Worm (Caenorhabditis elegans) whole organism, L4 larva: Measurements from ENCODE around the gene C06C6.7.
A peak's percentile ranks its signal among the peaks of the same experiment; 100 is the strongest.

Experiments
- D1046.2 ChIP-seq: fragments of 200-800 bp; sonication (Bioruptor generic); IDR thresholded peaks from 2 replicates; pipeline ENCODE4 v1.3.6; 2022; ENCODE audit warnings: missing genetic modification characterization, missing compliant biosample characterization
- F37D6.2 ChIP-seq: sonication (generic microtip); optimal IDR thresholded peaks from 2 replicates; lab custom pipeline; 2016; ENCODE audit warnings: mild to moderate bottlenecking, missing genetic modification characterization, missing compliant biosample characterization
- F44E2.7 ChIP-seq: fragments of 200-800 bp; sonication (Bioruptor generic); IDR thresholded peaks from 2 replicates; pipeline ENCODE4 v2.1.2; 2022; ENCODE audit warnings: missing genetic modification characterization, missing compliant biosample characterization
- F49E8.2 ChIP-seq: sonication (generic microtip); optimal IDR thresholded peaks from 2 replicates; lab custom pipeline; 2016; ENCODE audit warnings: missing compliant biosample characterization, mild to moderate bottlenecking, missing genetic modification characterization, borderline replicate concordance
- Y48G9A.11 ChIP-seq: fragments of 200-800 bp; sonication (Bioruptor generic); IDR thresholded peaks from 2 replicates; pipeline ENCODE4 v1.3.6; 2022; ENCODE audit warnings: missing genetic modification reagents, missing genetic modification characterization, missing compliant biosample characterization
- Y75B8A.6 ChIP-seq: fragments of 200-800 bp; sonication (Bioruptor generic); IDR thresholded peaks from 2 replicates; pipeline ENCODE4 v1.3.6; 2022; ENCODE audit warnings: missing genetic modification reagents, missing genetic modification characterization, missing compliant biosample characterization
- aha-1 ChIP-seq: fragments of 150-350 bp; peaks from one replicate; lab custom pipeline; 2014; ENCODE audit warnings: missing biosample characterization, missing genetic modification characterization
- aly-2 ChIP-seq: sonication (generic microtip); optimal IDR thresholded peaks from 2 replicates; lab custom pipeline; 2018; ENCODE audit warnings: missing biosample characterization, missing genetic modification characterization
- arid-1 ChIP-seq: fragments of 200-800 bp; sonication (Bioruptor generic); conservative IDR thresholded peaks from 2 replicates; pipeline ENCODE4 v1.3.6; 2022; ENCODE audit warnings: missing genetic modification reagents, missing genetic modification characterization, missing compliant biosample characterization
- ceh-32 ChIP-seq: sonication (generic microtip); optimal IDR thresholded peaks from 2 replicates; lab custom pipeline; 2016; ENCODE audit warnings: mild to moderate bottlenecking, missing genetic modification characterization, missing compliant biosample characterization; ENCODE audit not compliant: poor library complexity
- ceh-44 ChIP-seq: fragments of 200-800 bp; sonication (Bioruptor generic); IDR thresholded peaks from 2 replicates; pipeline ENCODE4 v1.3.6; 2022; ENCODE audit warnings: missing genetic modification reagents, missing genetic modification characterization, missing compliant biosample characterization
- ceh-82 ChIP-seq: sonication (generic microtip); optimal IDR thresholded peaks from 2 replicates; lab custom pipeline; 2017; ENCODE audit warnings: missing biosample characterization, missing genetic modification characterization
- cey-2 ChIP-seq: sonication (generic microtip); optimal IDR thresholded peaks from 3 replicates; lab custom pipeline; 2017; ENCODE audit warnings: missing genetic modification characterization, mild to moderate bottlenecking, missing compliant biosample characterization, antibody characterized with exemption, borderline replicate concordance; ENCODE audit not compliant: insufficient read depth
- daf-12 ChIP-seq: fragments of 150-350 bp; optimal IDR thresholded peaks from 2 replicates; lab custom pipeline; 2014; ENCODE audit warnings: missing biosample characterization, missing genetic modification reagents, missing genetic modification characterization
- daf-16 ChIP-seq, 3 experiments: sonication (generic microtip); optimal IDR thresholded peaks; 2 replicates each; lab custom pipeline; 2016 to 2017; ENCODE audit warnings: missing genetic modification characterization in 3 of 3, missing genetic modification reagents in 3 of 3, mild to moderate bottlenecking in 2 of 3, missing compliant biosample characterization in 2 of 3, missing biosample characterization in 1 of 3, moderate library complexity in 1 of 3
- dmd-6 ChIP-seq: fragments of 200-800 bp; sonication (Bioruptor generic); IDR thresholded peaks from 2 replicates; pipeline ENCODE4 v1.3.6; 2022; ENCODE audit warnings: missing genetic modification reagents, missing genetic modification characterization, missing compliant biosample characterization
- dmd-9 ChIP-seq: fragments of 200-800 bp; sonication (Bioruptor generic); IDR thresholded peaks from 2 replicates; pipeline ENCODE4 v1.3.6; 2022; ENCODE audit warnings: missing genetic modification reagents, missing genetic modification characterization, missing compliant biosample characterization
- duxl-1 ChIP-seq: sonication (generic microtip); optimal IDR thresholded peaks from 2 replicates; lab custom pipeline; 2016; ENCODE audit warnings: mild to moderate bottlenecking, missing genetic modification characterization, moderate library complexity, missing compliant biosample characterization; ENCODE audit not compliant: poor library complexity
- fkh-10 ChIP-seq: fragments of 150-350 bp; optimal IDR thresholded peaks from 2 replicates; lab custom pipeline; 2014; ENCODE audit warnings: missing biosample characterization, missing genetic modification reagents, missing genetic modification characterization
- hif-1 ChIP-seq, 2 experiments: sonication (generic microtip); optimal IDR thresholded peaks; 2 replicates each; lab custom pipeline; 2016 to 2017; ENCODE audit warnings: missing compliant biosample characterization in 2 of 2, missing genetic modification characterization in 2 of 2, missing genetic modification reagents in 2 of 2, missing genotype in 2 of 2, mild to moderate bottlenecking in 1 of 2
- hlh-11 ChIP-seq: fragments of 200-800 bp; sonication (Bioruptor generic); optimal IDR thresholded peaks from 2 replicates; lab custom pipeline; 2018; ENCODE audit warnings: mild to moderate bottlenecking, missing genetic modification characterization, missing compliant biosample characterization
- hlh-30 ChIP-seq: sonication (generic microtip); optimal IDR thresholded peaks from 2 replicates; lab custom pipeline; 2017; ENCODE audit warnings: antibody characterized with exemption, mild to moderate bottlenecking, missing genetic modification characterization, missing compliant biosample characterization; ENCODE audit not compliant: insufficient read depth
- jun-1 ChIP-seq: fragments of 150-350 bp; optimal IDR thresholded peaks from 2 replicates; lab custom pipeline; 2014; ENCODE audit warnings: missing biosample characterization, missing genetic modification reagents, missing genetic modification characterization
- lin-1 ChIP-seq: fragments of 200-800 bp; sonication (Bioruptor generic); IDR thresholded peaks from 2 replicates; pipeline ENCODE4 v1.3.6; 2022; ENCODE audit warnings: missing genetic modification reagents, missing genetic modification characterization, missing compliant biosample characterization
- lin-13 ChIP-seq: fragments of 150-350 bp; optimal IDR thresholded peaks from 2 replicates; lab custom pipeline; 2014; ENCODE audit warnings: missing biosample characterization, missing genetic modification reagents, missing genetic modification characterization
- lin-29 ChIP-seq: fragments of 200-800 bp; sonication (Bioruptor generic); IDR thresholded peaks from 2 replicates; pipeline ENCODE4 v1.3.6; 2022; ENCODE audit warnings: missing genetic modification reagents, missing genetic modification characterization, missing compliant biosample characterization
- lir-3 ChIP-seq: sonication (generic microtip); optimal IDR thresholded peaks from 2 replicates; lab custom pipeline; 2016; ENCODE audit warnings: mild to moderate bottlenecking, missing genetic modification characterization, missing compliant biosample characterization
- madf-5 ChIP-seq, 2 experiments: fragments of 200-800 bp; sonication (Bioruptor generic); IDR thresholded peaks; 2 replicates each; pipeline ENCODE4 v1.3.6; 2022; ENCODE audit warnings: missing compliant biosample characterization in 2 of 2, missing genetic modification characterization in 2 of 2
- madf-9 ChIP-seq: fragments of 200-800 bp; sonication (Bioruptor generic); conservative IDR thresholded peaks from 2 replicates; pipeline ENCODE4 v1.3.6; 2022; ENCODE audit warnings: missing genetic modification reagents, missing genetic modification characterization, missing compliant biosample characterization
- mdt-29 ChIP-seq: fragments of 200-800 bp; sonication (Bioruptor generic); IDR thresholded peaks from 2 replicates; pipeline ENCODE4 v1.3.6; 2022; ENCODE audit warnings: missing genetic modification reagents, missing genetic modification characterization, missing compliant biosample characterization
- mes-2 ChIP-seq: sonication (generic microtip); optimal IDR thresholded peaks from 2 replicates; lab custom pipeline; 2016; ENCODE audit warnings: missing genotype, mild to moderate bottlenecking, missing genetic modification characterization, missing compliant biosample characterization; ENCODE audit not compliant: poor library complexity, severe bottlenecking
- nhr-28 ChIP-seq: fragments of 150-350 bp; optimal IDR thresholded peaks from 2 replicates; lab custom pipeline; 2014; ENCODE audit warnings: missing biosample characterization, missing genetic modification characterization
- nhr-42 ChIP-seq: fragments of 200-800 bp; sonication (Bioruptor generic); IDR thresholded peaks from 2 replicates; pipeline ENCODE4 v1.3.6; 2022; ENCODE audit warnings: missing genetic modification characterization, missing compliant biosample characterization
- nhr-48 ChIP-seq: sonication (generic microtip); optimal IDR thresholded peaks from 2 replicates; lab custom pipeline; 2016; ENCODE audit warnings: mild to moderate bottlenecking, missing genetic modification characterization, missing compliant biosample characterization
- nhr-6 ChIP-seq: fragments of 150-350 bp; optimal IDR thresholded peaks from 2 replicates; lab custom pipeline; 2014; ENCODE audit warnings: missing biosample characterization, missing genetic modification characterization
- nhr-77 ChIP-seq: fragments of 150-350 bp; optimal IDR thresholded peaks from 2 replicates; lab custom pipeline; 2014; ENCODE audit warnings: missing biosample characterization, missing genetic modification characterization
- pha-4 ChIP-seq, 2 experiments: fragments of 150-350 bp in 1 of 2; fragments of 200-800 bp in 1 of 2; sonication (Bioruptor generic) in 1 of 2; IDR thresholded peaks in 1 of 2; optimal IDR thresholded peaks in 1 of 2; 2 replicates each; pipeline versions ENCODE4 v1.3.6 to Lab custom; 2014 to 2022; ENCODE audit warnings: missing genetic modification characterization in 2 of 2, missing genetic modification reagents in 2 of 2, missing biosample characterization in 1 of 2, missing compliant biosample characterization in 1 of 2
- php-3 ChIP-seq: fragments of 200-800 bp; sonication (Bioruptor generic); IDR thresholded peaks from 2 replicates; pipeline ENCODE4 v1.3.6; 2022; ENCODE audit warnings: missing genetic modification reagents, missing genetic modification characterization, missing compliant biosample characterization
- pqm-1 ChIP-seq: sonication (generic microtip); optimal IDR thresholded peaks from 2 replicates; lab custom pipeline; 2017; ENCODE audit warnings: missing biosample characterization, missing genetic modification characterization
- rbr-2 ChIP-seq: sonication (generic microtip); optimal IDR thresholded peaks from 2 replicates; lab custom pipeline; 2016; ENCODE audit warnings: missing genotype, missing genetic modification characterization, missing compliant biosample characterization
- saeg-2 ChIP-seq: fragments of 200-800 bp; sonication (Bioruptor generic); IDR thresholded peaks from 2 replicates; pipeline ENCODE4 v1.3.6; 2022; ENCODE audit warnings: missing genetic modification reagents, missing genetic modification characterization, missing compliant biosample characterization
- set-16 ChIP-seq: fragments of 200-800 bp; sonication (Bioruptor generic); IDR thresholded peaks from 2 replicates; pipeline ENCODE4 v1.3.6; 2022; ENCODE audit warnings: missing genetic modification reagents, missing genetic modification characterization, missing compliant biosample characterization
- tra-1 ChIP-seq: fragments of 200-800 bp; sonication (Bioruptor generic); IDR thresholded peaks from 2 replicates; pipeline ENCODE4 v1.3.6; 2022; ENCODE audit warnings: missing genetic modification reagents, missing genetic modification characterization, missing compliant biosample characterization
- unc-39 ChIP-seq: sonication (generic microtip); optimal IDR thresholded peaks from 2 replicates; lab custom pipeline; 2017; ENCODE audit warnings: missing biosample characterization, missing genetic modification characterization
- zip-11 ChIP-seq: fragments of 200-800 bp; sonication (Bioruptor generic); IDR thresholded peaks from 2 replicates; pipeline ENCODE4 v1.3.6; 2022; ENCODE audit warnings: missing genetic modification characterization, missing compliant biosample characterization
- zip-2 ChIP-seq: fragments of 150-350 bp; optimal IDR thresholded peaks from 2 replicates; lab custom pipeline; 2014; ENCODE audit warnings: missing biosample characterization, missing genetic modification characterization

Gene C06C6.7

DNA sequence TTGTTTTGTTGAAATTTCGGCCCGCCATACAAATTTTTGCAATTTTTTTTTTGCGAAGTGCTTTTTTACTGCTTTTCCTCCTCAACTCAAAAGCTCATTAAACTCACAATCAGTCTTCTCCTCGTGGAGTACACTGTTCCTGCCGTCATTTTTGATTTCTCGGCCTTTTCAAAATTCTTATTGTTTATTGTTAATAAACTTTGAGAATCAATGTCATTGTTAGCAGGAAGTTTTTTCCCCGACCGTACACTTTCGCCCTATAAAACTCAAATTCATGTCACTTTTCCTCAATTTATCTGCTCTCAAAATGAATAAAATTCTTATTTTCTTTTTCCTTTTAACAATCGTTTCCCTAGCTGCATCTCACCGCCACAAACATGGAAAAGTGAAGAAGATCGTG lies 16.1 kb upstream of the C06C6.7 start, which contains the start of gene clec-232:
Gene clec-232 (plus strand): TSS at position 301 of the 400 bp plus-strand sequence.
- TF ChIP-seq zip-2 (tag; lab: Kevin White, UChicago) (no peak), dmd-9 (GFP tag; lab: Robert Waterston, UW) (no peak), lin-1 (no peak), dmd-6 (no peak), aha-1 (no peak), set-16 (GFP tag; lab: Robert Waterston, UW) (no peak), mes-2 (tag; lab: Kevin White, UChicago) (no peak), madf-9 (GFP tag; lab: Robert Waterston, UW) (no peak), F49E8.2 (tag; lab: Kevin White, UChicago) (no peak)

- TF ChIP-seq ceh-44 (GFP tag; lab: Robert Waterston, UW) (no peak), rbr-2 (no peak), fkh-10 (GFP tag; lab: Kevin White, UChicago) (no peak), duxl-1 (no peak), D1046.2 (GFP tag; lab: Robert Waterston, UW) (no peak), ceh-82 (no peak), zip-11 (GFP tag; lab: Robert Waterston, UW) (no peak), ceh-32 (tag; lab: Kevin White, UChicago) (no peak), nhr-77 (tag; lab: Kevin White, UChicago) (peak; percentile 61), lin-13 (no peak), lin-29 (GFP tag; lab: Robert Waterston, UW) (no peak), arid-1 (GFP tag; lab: Robert Waterston, UW) (no peak), nhr-6 (no peak), tra-1 (0 out of 2 replicates have a peak, but pooled peaks have one; percentile 58), Y75B8A.6 (no peak), dmd-6 (peak; percentile 96), php-3 (GFP tag; lab: Robert Waterston, UW) (peak; percentile 66), nhr-42 (GFP tag; lab: Robert Waterston, UW) (no peak), nhr-48 (tag; lab: Kevin White, UChicago) (peak; percentile 16), aly-2 (tag; lab: Kevin White, UChicago) (no peak), lir-3 (tag; lab: Kevin White, UChicago) (no peak), mdt-29 (GFP tag; lab: Robert Waterston, UW) (no peak), pqm-1 (tag; lab: Kevin White, UChicago) (peak; percentile 90), F44E2.7 (GFP tag; lab: Robert Waterston, UW) (no peak), madf-5 (GFP tag; IDR thresholded peaks at IDR 0.05; lab: Robert Waterston, UW) (no peak), F37D6.2 (tag; lab: Kevin White, UChicago) (no peak), daf-12 (tag; lab: Kevin White, UChicago) (no peak), hlh-30 (tag; lab: Kevin White, UChicago) (no peak), pha-4 (GFP tag; IDR thresholded peaks at IDR 0.05; lab: Robert Waterston, UW) (no peak), pha-4 (tag; optimal IDR thresholded peaks at IDR 0.05; lab: Kevin White, UChicago) (no peak)
Measured at ce11 chrV:15978232-15978764, 13.7 kb upstream of the C06C6.7 start, which contains the start of gene oac-20. Gene oac-20 (plus strand): TSS chrV:15978714.

- TF ChIP-seq dmd-9 (GFP tag; lab: Robert Waterston, UW) (no peak), jun-1 (tag; lab: Kevin White, UChicago) (no peak), nhr-28 (tag; lab: Kevin White, UChicago) (peak; percentile 48), hlh-11 (tag; lab: Kevin White, UChicago) (peak; percentile 21), nhr-77 (tag; lab: Kevin White, UChicago) (peak; percentile 21), lin-13 (peak; percentile 22), dmd-6 (peak; percentile 41), unc-39 (no peak), saeg-2 (GFP tag; lab: Robert Waterston, UW) (no peak), hif-1 (tag; optimal IDR thresholded peaks at IDR 0.05; lab: Kevin White, UChicago) (no peak), cey-2 (tag; lab: Kevin White, UChicago) (no peak), daf-16 (GFP tag; optimal IDR thresholded peaks at IDR 0.05; lab: Kevin White, UChicago) (no peak), daf-16 (tag; optimal IDR thresholded peaks at IDR 0.05; lab: Kevin White, UChicago) (peak; percentile 72), Y75B8A.6 (no peak), Y48G9A.11 (GFP tag; lab: Robert Waterston, UW) (no peak), pqm-1 (tag; lab: Kevin White, UChicago) (peak; percentile 34)
Measured at ce11 chrV:15982733-15983344, 9.1 kb upstream of the C06C6.7 start, which contains the start of the genes fbxa-99 and F36G9.13. Gene fbxa-99 (minus strand): TSS chrV:15982854. Gene F36G9.13 (plus strand): TSS chrV:15983294.
